Worm (Caenorhabditis elegans) whole organism, late embryonic: Measurements from ENCODE around the gene srh-113.

Source experiments
- C38D4.7 ChIP-seq: fragments of 200-800 bp; sonication (Bioruptor generic); optimal IDR thresholded peaks from 2 replicates; lab custom pipeline; 2018; ENCODE audit warnings: mild to moderate bottlenecking, missing genetic modification characterization, moderate library complexity, missing compliant biosample characterization
- K02D7.2 ChIP-seq: sonication (generic microtip); optimal IDR thresholded peaks from 2 replicates; lab custom pipeline; 2017; ENCODE audit warnings: mild to moderate bottlenecking, missing genetic modification characterization, missing compliant biosample characterization
- K09A11.1 ChIP-seq: sonication (generic microtip); optimal IDR thresholded peaks from 2 replicates; lab custom pipeline; 2017; ENCODE audit warnings: antibody characterized with exemption, mild to moderate bottlenecking, missing genetic modification characterization, missing compliant biosample characterization; ENCODE audit not compliant: insufficient read depth
- ahr-1 ChIP-seq: sonication (generic microtip); optimal IDR thresholded peaks from 2 replicates; lab custom pipeline; 2016; ENCODE audit warnings: missing genetic modification characterization, missing compliant biosample characterization
- ama-1 ChIP-seq: fragments of 150-350 bp; optimal IDR thresholded peaks from 2 replicates; lab custom pipeline; 2014
- ceh-24 ChIP-seq: sonication (generic microtip); optimal IDR thresholded peaks from 2 replicates; lab custom pipeline; 2016; ENCODE audit warnings: mild to moderate bottlenecking, missing genetic modification characterization, missing compliant biosample characterization
- ceh-30 ChIP-seq: fragments of 150-350 bp; optimal IDR thresholded peaks from 2 replicates; lab custom pipeline; 2014; ENCODE audit warnings: missing biosample characterization, missing genetic modification characterization
- ceh-31 ChIP-seq: sonication (generic microtip); optimal IDR thresholded peaks from 2 replicates; lab custom pipeline; 2016; ENCODE audit warnings: missing genetic modification characterization, missing compliant biosample characterization
- ceh-34 ChIP-seq: sonication (generic microtip); optimal IDR thresholded peaks from 2 replicates; lab custom pipeline; 2016; ENCODE audit warnings: mild to moderate bottlenecking, missing genetic modification characterization, missing compliant biosample characterization
- ceh-48 ChIP-seq: sonication (generic microtip); optimal IDR thresholded peaks from 2 replicates; lab custom pipeline; 2016; ENCODE audit warnings: missing genetic modification characterization, inconsistent platforms, missing compliant biosample characterization
- ceh-6 ChIP-seq: fragments of 200-800 bp; sonication (Bioruptor generic); optimal IDR thresholded peaks from 2 replicates; lab custom pipeline; 2018; ENCODE audit warnings: mild to moderate bottlenecking, missing genetic modification characterization, missing compliant biosample characterization
- ceh-9 ChIP-seq: sonication (generic microtip); optimal IDR thresholded peaks from 2 replicates; lab custom pipeline; 2016; ENCODE audit warnings: mild to moderate bottlenecking, missing genetic modification characterization, inconsistent platforms, missing compliant biosample characterization
- che-1 ChIP-seq: sonication (generic microtip); optimal IDR thresholded peaks from 2 replicates; lab custom pipeline; 2016; ENCODE audit warnings: mild to moderate bottlenecking, missing genetic modification characterization, missing compliant biosample characterization
- dve-1 ChIP-seq: sonication (generic microtip); optimal IDR thresholded peaks from 2 replicates; lab custom pipeline; 2017; ENCODE audit warnings: antibody characterized with exemption, mild to moderate bottlenecking, missing genetic modification characterization, missing compliant biosample characterization
- elt-2 ChIP-seq: sonication (generic microtip); optimal IDR thresholded peaks from 2 replicates; lab custom pipeline; 2016; ENCODE audit warnings: missing genetic modification reagents, missing genetic modification characterization, missing compliant biosample characterization
- elt-4 ChIP-seq: sonication (generic microtip); optimal IDR thresholded peaks from 2 replicates; lab custom pipeline; 2016; ENCODE audit warnings: missing genetic modification characterization, missing compliant biosample characterization
- eyg-1 ChIP-seq: sonication (generic microtip); optimal IDR thresholded peaks from 2 replicates; lab custom pipeline; 2016; ENCODE audit warnings: missing genotype, missing genetic modification characterization, missing compliant biosample characterization
- hlh-6 ChIP-seq: sonication (generic microtip); optimal IDR thresholded peaks from 2 replicates; lab custom pipeline; 2016; ENCODE audit warnings: missing genotype, missing genetic modification characterization, missing compliant biosample characterization
- lim-6 ChIP-seq: sonication (generic microtip); optimal IDR thresholded peaks from 2 replicates; lab custom pipeline; 2016; ENCODE audit warnings: missing genetic modification characterization, missing compliant biosample characterization
- lin-11 ChIP-seq: fragments of 200-800 bp; sonication (Bioruptor generic); optimal IDR thresholded peaks from 2 replicates; lab custom pipeline; 2018; ENCODE audit warnings: mild to moderate bottlenecking, missing genetic modification characterization, missing compliant biosample characterization
- mec-3 ChIP-seq: sonication (generic microtip); optimal IDR thresholded peaks from 2 replicates; lab custom pipeline; 2016; ENCODE audit warnings: borderline replicate concordance, missing genetic modification characterization, missing compliant biosample characterization
- nfya-1 ChIP-seq: sonication (generic microtip); optimal IDR thresholded peaks from 2 replicates; lab custom pipeline; 2017; ENCODE audit warnings: missing genetic modification characterization, mild to moderate bottlenecking, missing compliant biosample characterization, antibody characterized with exemption, moderate library complexity
- nhr-11 ChIP-seq: fragments of 150-350 bp; optimal IDR thresholded peaks from 2 replicates; lab custom pipeline; 2014; ENCODE audit warnings: missing biosample characterization, missing genetic modification characterization
- npax-4 ChIP-seq: sonication (generic microtip); optimal IDR thresholded peaks from 2 replicates; lab custom pipeline; 2016; ENCODE audit warnings: missing genetic modification characterization, missing compliant biosample characterization
- odd-2 ChIP-seq: sonication (generic microtip); optimal IDR thresholded peaks from 2 replicates; lab custom pipeline; 2017; ENCODE audit warnings: antibody characterized with exemption, mild to moderate bottlenecking, missing genetic modification characterization, missing compliant biosample characterization
- pat-9 ChIP-seq: fragments of 200-800 bp; sonication (Bioruptor generic); optimal IDR thresholded peaks from 2 replicates; lab custom pipeline; 2018; ENCODE audit warnings: mild to moderate bottlenecking, missing genetic modification characterization, moderate library complexity, missing compliant biosample characterization
- pax-1 ChIP-seq: fragments of 150-350 bp; optimal IDR thresholded peaks from 2 replicates; lab custom pipeline; 2014; ENCODE audit warnings: missing biosample characterization, missing genetic modification characterization
- pha-4 ChIP-seq: fragments of 150-350 bp; optimal IDR thresholded peaks from 2 replicates; lab custom pipeline; 2018; ENCODE audit warnings: missing biosample characterization, missing genetic modification reagents, missing genetic modification characterization
- pros-1 ChIP-seq: fragments of 150-350 bp; optimal IDR thresholded peaks from 2 replicates; lab custom pipeline; 2014; ENCODE audit warnings: missing biosample characterization, missing genetic modification reagents, missing genetic modification characterization
- rnt-1 ChIP-seq: sonication (generic microtip); optimal IDR thresholded peaks from 2 replicates; lab custom pipeline; 2016; ENCODE audit warnings: missing genetic modification characterization, missing compliant biosample characterization
- sox-2 ChIP-seq: fragments of 200-800 bp; sonication (Bioruptor generic); IDR thresholded peaks from 2 replicates; pipeline ENCODE4 v1.3.6; 2022; ENCODE audit warnings: missing genetic modification reagents, missing genetic modification characterization, missing compliant biosample characterization
- sox-4 ChIP-seq: sonication (generic microtip); optimal IDR thresholded peaks from 2 replicates; lab custom pipeline; 2017; ENCODE audit warnings: mild to moderate bottlenecking, missing genetic modification characterization, inconsistent platforms, missing compliant biosample characterization
- unc-55 ChIP-seq: sonication (generic microtip); optimal IDR thresholded peaks from 2 replicates; lab custom pipeline; 2017; ENCODE audit warnings: missing biosample characterization, missing genetic modification reagents, missing genetic modification characterization

Gene srh-113

ce11 chrV:17232403-17232802 is 19.6 kb downstream of the srh-113 start:
- TF ChIP-seq ceh-24 (tag; lab: Kevin White, UChicago), result no peak

- TF ChIP-seq pax-1 (tag; lab: Kevin White, UChicago) (no peak), K02D7.2 (tag; lab: Kevin White, UChicago) (no peak), pros-1 (tag; lab: Kevin White, UChicago) (no peak), rnt-1 (no peak), eyg-1 (tag; lab: Kevin White, UChicago) (no peak), pha-4 (tag; lab: Kevin White, UChicago) (no peak), pat-9 (tag; lab: Kevin White, UChicago) (no peak), ceh-24 (tag; lab: Kevin White, UChicago) (no peak), che-1 (tag; lab: Kevin White, UChicago) (no peak), C38D4.7 (GFP tag; lab: Kevin White, UChicago) (no peak), ahr-1 (tag; lab: Kevin White, UChicago) (no peak), ceh-34 (tag; lab: Kevin White, UChicago) (no peak), ceh-48 (tag; lab: Kevin White, UChicago) (no peak)
Observed at ce11 chrV:17236345-17236744, 23.5 kb downstream of the srh-113 start, which contains the start of gene T19C9.10. T19C9.10 (plus strand) TSS chrV:17236592.

ce11 chrV:17238799-17239198 is 26.0 kb downstream of the srh-113 start, which contains the start of gene T19C9.8:
T19C9.8 (plus strand) TSS chrV:17239097.
- TF ChIP-seq ceh-30, result no peak
- no peak for TF ChIP-seq sox-2 (GFP tag; lab: Robert Waterston, UW)
- no peak for TF ChIP-seq mec-3 (tag; lab: Kevin White, UChicago)
- TF ChIP-seq elt-4 (tag; lab: Kevin White, UChicago), result no peak
- TF ChIP-seq, all 69 proteins: peak for 0

- no peak for TF ChIP-seq ceh-31 (tag; lab: Kevin White, UChicago)
- no peak for TF ChIP-seq dve-1 (tag; lab: Kevin White, UChicago)
- TF ChIP-seq ceh-24 (tag; lab: Kevin White, UChicago), result no peak
- TF ChIP-seq nfya-1, result no peak
- TF ChIP-seq pat-9 (tag; lab: Kevin White, UChicago), result no peak
- no peak for TF ChIP-seq sox-4 (tag; lab: Kevin White, UChicago)
- TF ChIP-seq ceh-6 (GFP tag; lab: Kevin White, UChicago), result no peak
- no peak for TF ChIP-seq npax-4 (tag; lab: Kevin White, UChicago)
- no peak for TF ChIP-seq rnt-1
- TF ChIP-seq hlh-6 (tag; lab: Kevin White, UChicago), result no peak
- no peak for TF ChIP-seq unc-55 (GFP tag; lab: Kevin White, UChicago)
- TF ChIP-seq C38D4.7 (GFP tag; lab: Kevin White, UChicago), result no peak
- TF ChIP-seq nhr-11 (tag; lab: Kevin White, UChicago), result no peak
Observed at ce11 chrV:17240579-17241277, 27.9 kb downstream of the srh-113 start.

ce11 chrV:17241278-17241661 is 28.4 kb downstream of the srh-113 start:
- TF ChIP-seq elt-2 (tag; lab: Kevin White, UChicago), result peak; percentile 32
- no peak for TF ChIP-seq K09A11.1 (tag; lab: Kevin White, UChicago)

- TF ChIP-seq ama-1 (lab: Kevin White, UChicago), result no peak
- TF ChIP-seq elt-2 (tag; lab: Kevin White, UChicago), result no peak
- no peak for TF ChIP-seq lim-6 (tag; lab: Kevin White, UChicago)
- TF ChIP-seq ceh-9 (tag; lab: Kevin White, UChicago), result no peak
- no peak for TF ChIP-seq lin-11 (tag; lab: Kevin White, UChicago)
- TF ChIP-seq ahr-1 (tag; lab: Kevin White, UChicago), result no peak
- no peak for TF ChIP-seq odd-2 (tag; lab: Kevin White, UChicago)
Observed at ce11 chrV:17242552-17242951, 29.7 kb downstream of the srh-113 start, which contains the start of gene Y68A4B.3. Y68A4B.3 (minus strand) TSS chrV:17242652.
